Fruit fly (Drosophila melanogaster): Measurements from ENCODE around the gene CheB93b.

DNA sequence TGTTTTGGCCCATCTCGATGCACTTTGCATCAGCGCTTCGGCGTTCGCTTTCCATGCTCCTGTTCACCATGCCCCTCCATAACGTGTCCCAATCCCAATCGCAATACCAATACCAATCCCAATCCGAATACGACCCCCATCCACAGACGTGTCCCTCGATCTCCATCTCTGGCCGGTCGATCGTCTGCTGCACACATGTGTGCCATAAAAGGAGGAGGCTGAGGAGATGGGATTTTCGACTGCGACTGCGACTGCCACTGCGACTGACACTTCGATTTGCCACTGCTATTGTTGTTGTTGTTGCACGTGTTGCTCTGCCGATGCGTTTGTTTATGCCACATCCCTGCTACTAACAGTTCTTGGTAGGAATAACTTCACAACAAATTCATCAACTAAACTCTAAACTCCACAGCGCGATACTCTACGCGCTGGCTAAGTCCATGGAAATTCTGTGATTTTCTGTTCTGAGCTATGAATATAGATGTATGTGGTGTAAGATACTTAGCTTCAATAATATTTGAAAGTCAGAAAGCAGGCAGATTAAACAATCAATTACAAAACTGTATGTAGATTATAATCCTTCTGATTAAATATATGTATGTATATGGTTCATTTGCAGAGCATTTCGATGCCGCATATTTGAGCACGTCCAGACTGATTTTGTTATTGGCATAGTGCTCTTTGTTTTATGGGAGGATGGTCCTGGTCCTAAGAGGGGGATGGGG lies 15.8 kb upstream of the CheB93b start:
- TF ChIP-seq usp (GFP tag; optimal IDR thresholded peaks at IDR 0.05) (no peak), psq (optimal IDR thresholded peaks at IDR 0.05) (no peak), Dll (optimal IDR thresholded peaks at IDR 0.05) (no peak), CG8478 (optimal IDR thresholded peaks at IDR 0.05) (no peak), pan (optimal IDR thresholded peaks at IDR 0.05) (no peak), EcR (GFP tag; optimal IDR thresholded peaks at IDR 0.05) (no peak)
